Worm (Caenorhabditis elegans): ENCODE results near the gene paf-2.

DNA sequence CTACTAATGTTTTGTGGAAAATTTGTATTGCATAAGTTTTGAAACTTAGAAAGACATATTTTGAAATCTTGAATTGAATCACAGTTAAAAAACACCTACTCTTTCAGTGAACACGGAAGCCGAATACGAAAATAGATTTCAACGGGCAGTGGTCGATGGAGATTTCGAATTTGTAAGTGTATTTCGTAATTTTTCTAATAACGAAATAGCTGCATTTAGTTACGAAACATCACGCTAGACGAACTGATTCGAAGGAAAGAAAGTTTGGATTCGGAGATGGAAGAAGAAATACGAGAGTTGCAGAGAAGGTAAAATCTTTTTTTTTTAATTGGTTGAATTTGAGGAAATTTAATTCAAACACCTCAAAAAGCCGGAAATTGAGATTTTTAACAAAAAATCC is 45.2 kb upstream of the paf-2 start:
- TF ChIP-seq lir-3 (tag; optimal IDR thresholded peaks at IDR 0.05) (no peak), mdl-1 (tag; optimal IDR thresholded peaks at IDR 0.05) (no peak), pqm-1 (tag; optimal IDR thresholded peaks at IDR 0.05) (no peak), nhr-102 (tag; optimal IDR thresholded peaks at IDR 0.05) (no peak), jun-1 (tag; optimal IDR thresholded peaks at IDR 0.05) (no peak), F49E8.2 (tag; optimal IDR thresholded peaks at IDR 0.05; ENCODE audit: borderline replicate concordance) (no peak), lsy-2 (tag; optimal IDR thresholded peaks at IDR 0.05) (no peak), F10B5.3 (tag; optimal IDR thresholded peaks at IDR 0.05) (no peak), unc-39 (tag; optimal IDR thresholded peaks at IDR 0.05) (no peak), arid-1 (GFP tag; conservative IDR thresholded peaks at IDR 0.05) (no peak), snpc-4 (tag; optimal IDR thresholded peaks at IDR 0.05) (no peak), nhr-28 (tag; optimal IDR thresholded peaks at IDR 0.05) (no peak)

All from whole organism, L4 larva.